Worm (Caenorhabditis elegans) whole organism, L1 larva: ENCODE measurements around the gene syx-6.

Experiments used
- C04F5.9 ChIP-seq: sonication (generic microtip); optimal IDR thresholded peaks from 2 replicates; lab custom pipeline; 2016; ENCODE audit warnings: missing genetic modification characterization, missing compliant biosample characterization
- C34B4.2 ChIP-seq: sonication (generic microtip); optimal IDR thresholded peaks from 2 replicates; lab custom pipeline; 2017; ENCODE audit warnings: mild to moderate bottlenecking, missing genetic modification characterization, missing compliant biosample characterization
- aha-1 ChIP-seq: fragments of 150-350 bp; optimal IDR thresholded peaks from 2 replicates; lab custom pipeline; 2014; ENCODE audit warnings: missing biosample characterization, missing genetic modification characterization
- aly-2 ChIP-seq: fragments of 150-350 bp; optimal IDR thresholded peaks from 2 replicates; lab custom pipeline; 2014; ENCODE audit warnings: missing biosample characterization, missing genetic modification characterization
- ama-1 ChIP-seq: fragments of 150-350 bp; optimal IDR thresholded peaks from 2 replicates; lab custom pipeline; 2014
- blmp-1 ChIP-seq: fragments of 150-350 bp; optimal IDR thresholded peaks from 2 replicates; lab custom pipeline; 2014; ENCODE audit warnings: missing biosample characterization, missing genetic modification characterization
- ceh-88 ChIP-seq: fragments of 200-800 bp; sonication (Bioruptor generic); IDR thresholded peaks from 2 replicates; pipeline ENCODE4 v1.3.6; 2022; ENCODE audit warnings: missing genetic modification characterization, missing compliant biosample characterization
- ces-1 ChIP-seq: fragments of 150-350 bp; optimal IDR thresholded peaks from 2 replicates; lab custom pipeline; 2014; ENCODE audit warnings: missing biosample characterization, missing genetic modification reagents, missing genetic modification characterization
- efl-3 ChIP-seq: fragments of 200-800 bp; sonication (Bioruptor generic); optimal IDR thresholded peaks from 2 replicates; lab custom pipeline; 2018; ENCODE audit warnings: mild to moderate bottlenecking, missing genetic modification characterization, missing compliant biosample characterization
- egl-27 ChIP-seq, 2 experiments: fragments of 150-350 bp in 1 of 2; sonication (generic microtip); optimal IDR thresholded peaks; 3 replicates each; lab custom pipeline; 2017 to 2018; ENCODE audit warnings: missing biosample characterization in 2 of 2, missing genetic modification characterization in 2 of 2, missing genetic modification reagents in 2 of 2
- elt-2 ChIP-seq: sonication (generic microtip); optimal IDR thresholded peaks from 2 replicates; lab custom pipeline; 2016; ENCODE audit warnings: missing genetic modification characterization, mild to moderate bottlenecking, inconsistent platforms, missing compliant biosample characterization, missing genetic modification reagents
- elt-3 ChIP-seq, 6 experiments: fragments of 150-350 bp in 1 of 6; sonication (generic microtip); optimal IDR thresholded peaks; 2 replicates each; lab custom pipeline; 2017 to 2018; ENCODE audit warnings: missing biosample characterization in 6 of 6, missing genetic modification characterization in 6 of 6, inconsistent platforms in 1 of 6
- fkh-8 ChIP-seq: sonication (generic microtip); optimal IDR thresholded peaks from 2 replicates; lab custom pipeline; 2016; ENCODE audit warnings: mild to moderate bottlenecking, missing genetic modification characterization, missing compliant biosample characterization
- grh-1 ChIP-seq: fragments of 200-800 bp; sonication (Bioruptor generic); IDR thresholded peaks from 2 replicates; pipeline ENCODE4 v1.3.6; 2022; ENCODE audit warnings: missing genetic modification reagents, missing genetic modification characterization, missing compliant biosample characterization
- hlh-17 ChIP-seq: fragments of 200-800 bp; sonication (Bioruptor generic); optimal IDR thresholded peaks from 2 replicates; lab custom pipeline; 2018; ENCODE audit warnings: missing genetic modification characterization, mild to moderate bottlenecking, missing compliant biosample characterization, moderate library complexity, borderline replicate concordance
- isw-1 ChIP-seq: fragments of 200-800 bp; sonication (Bioruptor generic); IDR thresholded peaks from 2 replicates; pipeline ENCODE4 v1.3.6; 2022; ENCODE audit warnings: missing genetic modification characterization, missing compliant biosample characterization
- lin-13 ChIP-seq: fragments of 150-350 bp; optimal IDR thresholded peaks from 2 replicates; lab custom pipeline; 2014; ENCODE audit warnings: missing biosample characterization, missing genetic modification reagents, missing genetic modification characterization
- lin-14 ChIP-seq: fragments of 200-800 bp; sonication (Bioruptor generic); optimal IDR thresholded peaks from 2 replicates; lab custom pipeline; 2018; ENCODE audit warnings: mild to moderate bottlenecking, missing genetic modification characterization, moderate library complexity, missing compliant biosample characterization
- lin-35 ChIP-seq, 2 experiments: fragments of 150-350 bp; optimal IDR thresholded peaks; 2 replicates each; lab custom pipeline; 2014; ENCODE audit warnings: missing biosample characterization in 2 of 2, missing genetic modification characterization in 2 of 2, missing genetic modification reagents in 2 of 2
- lir-3 ChIP-seq: sonication (generic microtip); optimal IDR thresholded peaks from 2 replicates; lab custom pipeline; 2016; ENCODE audit warnings: mild to moderate bottlenecking, missing genetic modification characterization, moderate library complexity, missing compliant biosample characterization; ENCODE audit not compliant: poor library complexity
- mef-2 ChIP-seq: fragments of 150-350 bp; optimal IDR thresholded peaks from 2 replicates; lab custom pipeline; 2014; ENCODE audit warnings: missing biosample characterization, missing genetic modification characterization
- mep-1 ChIP-seq: fragments of 150-350 bp; optimal IDR thresholded peaks from 2 replicates; lab custom pipeline; 2014; ENCODE audit warnings: missing biosample characterization, missing genetic modification characterization
- nhr-19 ChIP-seq: fragments of 200-800 bp; sonication (Bioruptor generic); conservative IDR thresholded peaks from 2 replicates; pipeline ENCODE4 v1.3.6; 2022; ENCODE audit warnings: missing genetic modification characterization, missing compliant biosample characterization
- nhr-20 ChIP-seq: sonication (generic microtip); optimal IDR thresholded peaks from 2 replicates; lab custom pipeline; 2016; ENCODE audit warnings: mild to moderate bottlenecking, missing genetic modification characterization, missing compliant biosample characterization
- nhr-28 ChIP-seq: fragments of 150-350 bp; optimal IDR thresholded peaks from 2 replicates; lab custom pipeline; 2014; ENCODE audit warnings: missing biosample characterization, missing genetic modification characterization
- nhr-47 ChIP-seq: sonication (generic microtip); optimal IDR thresholded peaks from 2 replicates; lab custom pipeline; 2016; ENCODE audit warnings: mild to moderate bottlenecking, missing genetic modification characterization, moderate library complexity, missing compliant biosample characterization
- nhr-71 ChIP-seq: sonication (generic microtip); optimal IDR thresholded peaks from 2 replicates; lab custom pipeline; 2016; ENCODE audit warnings: mild to moderate bottlenecking, missing genetic modification characterization, moderate library complexity, missing compliant biosample characterization
- nhr-76 ChIP-seq: sonication (generic microtip); optimal IDR thresholded peaks from 2 replicates; lab custom pipeline; 2017; ENCODE audit warnings: missing biosample characterization, missing genetic modification characterization
- nhr-77 ChIP-seq: fragments of 150-350 bp; optimal IDR thresholded peaks from 2 replicates; lab custom pipeline; 2014; ENCODE audit warnings: missing biosample characterization, missing genetic modification characterization
- nhr-85 ChIP-seq: sonication (generic microtip); peaks from one replicate; lab custom pipeline; 2016; ENCODE audit warnings: missing genetic modification characterization, inconsistent platforms, missing compliant biosample characterization
- nhr-90 ChIP-seq: sonication (generic microtip); optimal IDR thresholded peaks from 2 replicates; lab custom pipeline; 2016; ENCODE audit warnings: mild to moderate bottlenecking, missing genetic modification characterization, missing compliant biosample characterization; ENCODE audit not compliant: poor library complexity
- pag-3 ChIP-seq: sonication (generic microtip); optimal IDR thresholded peaks from 2 replicates; lab custom pipeline; 2017; ENCODE audit warnings: missing genetic modification characterization, mild to moderate bottlenecking, missing compliant biosample characterization, antibody characterized with exemption, borderline replicate concordance; ENCODE audit not compliant: insufficient read depth
- pax-3 ChIP-seq: fragments of 200-800 bp; sonication (Bioruptor generic); optimal IDR thresholded peaks from 2 replicates; lab custom pipeline; 2018; ENCODE audit warnings: mild to moderate bottlenecking, missing genetic modification characterization, moderate library complexity, missing compliant biosample characterization
- rnt-1 ChIP-seq: sonication (generic microtip); optimal IDR thresholded peaks from 2 replicates; lab custom pipeline; 2016; ENCODE audit warnings: mild to moderate bottlenecking, missing genetic modification characterization, moderate library complexity, missing compliant biosample characterization
- skn-1 ChIP-seq: fragments of 150-350 bp; optimal IDR thresholded peaks from 2 replicates; lab custom pipeline; 2014; ENCODE audit warnings: missing biosample characterization, missing genetic modification characterization
- snu-23 ChIP-seq: sonication (generic microtip); optimal IDR thresholded peaks from 2 replicates; lab custom pipeline; 2016; ENCODE audit warnings: missing genetic modification characterization, missing compliant biosample characterization
- sup-37 ChIP-seq: fragments of 200-800 bp; sonication (Bioruptor generic); optimal IDR thresholded peaks from 2 replicates; lab custom pipeline; 2018; ENCODE audit warnings: mild to moderate bottlenecking, missing genetic modification characterization, missing compliant biosample characterization
- unc-130 ChIP-seq: fragments of 150-350 bp; optimal IDR thresholded peaks from 2 replicates; lab custom pipeline; 2017; ENCODE audit warnings: missing biosample characterization, missing genetic modification characterization, inconsistent platforms
- unc-30 ChIP-seq: sonication (generic microtip); optimal IDR thresholded peaks from 2 replicates; lab custom pipeline; 2017; ENCODE audit warnings: missing biosample characterization, missing genetic modification characterization
- unc-62 ChIP-seq: fragments of 150-350 bp; optimal IDR thresholded peaks from 2 replicates; lab custom pipeline; 2014; ENCODE audit warnings: missing biosample characterization, missing genetic modification reagents, missing genetic modification characterization
- unc-98 ChIP-seq: fragments of 200-800 bp; sonication (Bioruptor generic); IDR thresholded peaks from 2 replicates; pipeline ENCODE4 v1.3.6; 2022; ENCODE audit warnings: missing genetic modification characterization, missing compliant biosample characterization
- xbp-1 ChIP-seq: sonication (generic microtip); optimal IDR thresholded peaks from 2 replicates; lab custom pipeline; 2016; ENCODE audit warnings: missing genetic modification characterization, missing compliant biosample characterization
- zag-1 ChIP-seq: fragments of 150-350 bp; optimal IDR thresholded peaks from 2 replicates; lab custom pipeline; 2014; ENCODE audit warnings: missing biosample characterization, missing genetic modification characterization
- zip-4 ChIP-seq: fragments of 200-800 bp; sonication (Bioruptor generic); optimal IDR thresholded peaks from 2 replicates; lab custom pipeline; 2018; ENCODE audit warnings: mild to moderate bottlenecking, missing genetic modification characterization, moderate library complexity, missing compliant biosample characterization
- ztf-11 ChIP-seq, 2 experiments: sonication (generic microtip); optimal IDR thresholded peaks; 2 replicates each; lab custom pipeline; 2016 to 2017; ENCODE audit warnings: missing genetic modification characterization in 2 of 2, missing biosample characterization in 1 of 2, missing compliant biosample characterization in 1 of 2

Gene syx-6

DNA sequence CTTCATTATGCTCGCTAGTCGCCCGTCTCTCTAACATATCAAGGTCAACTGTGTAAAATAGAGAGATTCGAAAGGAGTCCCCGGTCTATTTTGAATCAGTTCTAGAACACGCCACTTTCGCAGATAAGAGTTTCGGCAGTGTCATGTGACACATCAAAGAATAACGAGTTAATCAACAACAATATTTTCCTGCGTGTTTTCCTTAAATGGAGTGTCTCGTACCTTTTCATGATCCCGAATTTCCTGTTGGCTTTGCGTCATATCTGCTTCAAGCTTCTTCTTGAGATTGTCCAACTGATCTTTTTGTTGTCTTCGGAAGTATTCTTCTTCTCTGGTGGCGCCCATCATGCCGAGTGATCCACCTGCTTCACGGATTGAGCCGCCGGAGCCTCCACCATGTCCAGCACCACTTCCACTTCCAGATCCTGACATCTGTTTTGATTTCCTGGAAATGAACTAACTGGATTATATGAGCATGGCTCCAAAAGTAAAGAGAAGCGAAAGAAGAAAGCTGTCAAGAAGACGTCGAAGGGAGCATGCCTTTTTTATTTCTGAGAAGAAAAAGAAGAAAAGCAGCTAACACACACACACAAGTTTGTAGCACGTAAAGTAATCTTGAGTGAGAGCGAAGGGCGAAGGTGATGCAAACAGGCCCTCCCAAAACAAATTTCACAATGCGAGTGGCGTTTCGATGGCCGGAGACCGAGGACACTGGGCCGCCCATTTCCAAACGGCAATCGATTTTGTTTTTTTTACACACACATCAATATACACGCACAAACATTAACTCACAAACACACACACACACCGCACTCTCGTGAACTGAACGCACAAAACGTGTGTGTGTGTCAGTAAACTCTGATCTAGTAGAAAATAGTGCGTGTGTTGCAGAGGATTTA, 48.9 kb upstream of the syx-6 start (continued):
- peak in 5 of 6 experiments; percentile 59 to 88 (median 74) for TF ChIP-seq elt-3 (tag; optimal IDR thresholded peaks at IDR 0.05; lab: Kevin White, UChicago)
- no peak for TF ChIP-seq hlh-17 (GFP tag; lab: Kevin White, UChicago)
- TF ChIP-seq nhr-19: peak; percentile 62
- no peak for TF ChIP-seq isw-1 (GFP tag; lab: Robert Waterston, UW)
- TF ChIP-seq nhr-71 (tag; lab: Kevin White, UChicago): peak; percentile 79
- TF ChIP-seq zag-1 (tag; lab: Kevin White, UChicago): no peak
- peak; percentile 39 for TF ChIP-seq ama-1 (lab: Kevin White, UChicago)
- TF ChIP-seq aha-1 (tag; lab: Kevin White, UChicago): no peak
- TF ChIP-seq xbp-1 (tag; lab: Kevin White, UChicago): peak; percentile 1
- TF ChIP-seq unc-130 (tag; lab: Kevin White, UChicago): peak; percentile 84
- peak; percentile 27 for TF ChIP-seq pax-3 (tag; lab: Kevin White, UChicago)
- TF ChIP-seq ces-1: no peak
- peak; percentile 55 for TF ChIP-seq grh-1
- peak; percentile 46 for TF ChIP-seq aly-2 (tag; lab: Kevin White, UChicago)
- TF ChIP-seq fkh-8 (tag; lab: Kevin White, UChicago): peak; percentile 36
- no peak for TF ChIP-seq C04F5.9 (tag; lab: Kevin White, UChicago)
- TF ChIP-seq nhr-90 (tag; lab: Kevin White, UChicago): peak; percentile 72

DNA sequence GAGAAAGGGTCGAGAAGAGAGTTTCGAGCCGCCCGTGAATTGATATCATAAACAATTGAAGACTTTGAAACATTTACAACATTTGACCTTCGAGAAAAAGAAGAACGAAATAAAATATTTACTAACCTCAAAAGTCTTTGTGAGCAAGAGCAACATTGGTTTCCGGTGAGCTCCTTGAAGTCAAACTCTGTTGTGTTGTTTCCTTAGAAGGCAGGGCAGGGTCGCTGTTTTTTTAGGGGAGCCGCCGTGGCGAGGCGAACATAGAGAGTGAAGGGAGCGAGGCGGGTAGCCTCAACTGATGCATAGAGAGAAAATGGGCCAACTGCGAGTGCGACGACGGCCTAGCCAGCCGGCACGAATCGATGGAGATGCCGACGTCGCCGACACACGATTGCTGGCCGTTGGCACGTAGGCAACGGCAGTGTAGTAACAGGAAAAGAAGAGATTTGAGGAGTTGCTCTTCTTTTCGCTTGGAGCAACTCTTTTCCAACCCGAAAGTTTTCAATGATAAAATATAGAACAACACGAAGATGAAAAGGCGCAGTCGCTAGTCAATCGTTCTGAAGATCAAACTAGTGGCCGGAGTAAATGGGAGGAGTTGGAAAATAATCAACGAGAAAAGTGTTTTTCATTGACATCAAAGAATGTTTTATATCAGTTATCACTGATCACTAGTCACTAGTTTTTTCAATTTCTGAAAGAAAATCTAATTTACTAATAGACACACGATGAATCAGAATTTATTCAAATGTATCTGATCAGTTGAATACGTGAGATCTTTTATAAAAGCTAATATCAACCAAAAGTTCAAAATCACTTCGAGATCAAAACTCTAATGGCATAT, 48.1 kb upstream of the syx-6 start, which contains the start of gene mai-1:
mai-1 (minus strand) TSS at position 557 of the 844 bp plus-strand sequence.
- TF ChIP-seq unc-62 (GFP tag; lab: Kevin White, UChicago) (no peak), unc-30 (tag; lab: Kevin White, UChicago) (no peak), mep-1 (peak; percentile 30), nhr-85 (tag; lab: Kevin White, UChicago) (peak; percentile 31), ceh-88 (GFP tag; lab: Robert Waterston, UW) (peak; percentile 42; the same call in 1 of the 2 replicates), egl-27 (tag; optimal IDR thresholded peaks at IDR 0.05; lab: Kevin White, UChicago) (no peak), efl-3 (no peak), nhr-47 (peak; percentile 57), zip-4 (GFP tag; lab: Kevin White, UChicago) (no peak), skn-1 (tag; lab: Kevin White, UChicago) (no peak), nhr-76 (tag; lab: Kevin White, UChicago) (no peak), nhr-77 (no peak), aha-1 (tag; lab: Kevin White, UChicago) (peak; percentile 95), isw-1 (GFP tag; lab: Robert Waterston, UW) (no peak), lir-3 (tag; lab: Kevin White, UChicago) (peak; percentile 24), nhr-90 (tag; lab: Kevin White, UChicago) (peak; percentile 15), lin-14 (GFP tag; lab: Kevin White, UChicago) (peak; percentile 86), blmp-1 (no peak), nhr-20 (tag; lab: Kevin White, UChicago) (peak; percentile 21), ztf-11 (tag; optimal IDR thresholded peaks at IDR 0.05; lab: Kevin White, UChicago) (peak in 1 of 2 experiments; percentile 14), sup-37 (GFP tag; lab: Kevin White, UChicago) (no peak), elt-2 (tag; lab: Kevin White, UChicago) (no peak), unc-98 (GFP tag; lab: Robert Waterston, UW) (no peak), nhr-19 (peak; percentile 65), lin-13 (GFP tag; lab: Kevin White, UChicago) (no peak), lin-35 (GFP tag; optimal IDR thresholded peaks at IDR 0.05; lab: Kevin White, UChicago) (peak; percentile 22 to 32), snu-23 (GFP tag; lab: Kevin White, UChicago) (peak; percentile 57), mef-2 (tag; lab: Kevin White, UChicago) (peak; percentile 20), pag-3 (tag; lab: Kevin White, UChicago) (peak; percentile 94), C34B4.2 (tag; lab: Kevin White, UChicago) (no peak), ama-1 (lab: Kevin White, UChicago) (no peak), xbp-1 (tag; lab: Kevin White, UChicago) (peak; percentile 42), zag-1 (tag; lab: Kevin White, UChicago) (no peak), nhr-28 (tag; lab: Kevin White, UChicago) (no peak), rnt-1 (tag; lab: Kevin White, UChicago) (peak; percentile 60)
